Fruit fly (Drosophila melanogaster) whole organism, prepupa: ENCODE results near the gene Cyt-c1L.
A peak's percentile ranks its signal among the peaks of the same experiment; 100 is the strongest.

Experiments
- Blimp-1 ChIP-seq: fragments of 200-800 bp; sonication (Bioruptor generic); optimal IDR thresholded peaks from 3 replicates; lab custom pipeline; 2017; ENCODE audit warnings: missing biosample characterization, missing genetic modification characterization, mild to moderate bottlenecking, moderate library complexity, missing genetic modification reagents
- CG10631 ChIP-seq: fragments of 200-800 bp; sonication (Bioruptor generic); optimal IDR thresholded peaks from 2 replicates; lab custom pipeline; 2016; ENCODE audit warnings: missing biosample characterization, missing genetic modification characterization
- CG10669 ChIP-seq: fragments of 200-800 bp; sonication (Bioruptor generic); optimal IDR thresholded peaks from 3 replicates; lab custom pipeline; 2018; ENCODE audit warnings: missing biosample characterization, mild to moderate bottlenecking, missing genetic modification characterization, moderate library complexity
- CG11294 ChIP-seq: fragments of 200-800 bp; sonication (Bioruptor generic); IDR thresholded peaks from 2 replicates; pipeline ENCODE4 v1.3.6; 2022; ENCODE audit warnings: missing biosample characterization, missing genetic modification characterization
- CG11762 ChIP-seq: fragments of 200-800 bp; sonication (Bioruptor generic); optimal IDR thresholded peaks from 3 replicates; lab custom pipeline; 2016; ENCODE audit warnings: missing biosample characterization, missing genetic modification characterization; ENCODE audit not compliant: insufficient read depth
- CG11902 ChIP-seq: fragments of 200-800 bp; sonication (Bioruptor generic); optimal IDR thresholded peaks from 3 replicates; lab custom pipeline; 2016; ENCODE audit warnings: missing biosample characterization, missing genetic modification characterization
- CG15336 ChIP-seq: fragments of 200-800 bp; sonication (Bioruptor generic); IDR thresholded peaks from 2 replicates; pipeline ENCODE4 v1.3.6; 2022; ENCODE audit warnings: missing biosample characterization, missing genetic modification characterization
- CG1621 ChIP-seq: fragments of 200-800 bp; sonication (Bioruptor generic); optimal IDR thresholded peaks from 3 replicates; lab custom pipeline; 2018; ENCODE audit warnings: missing biosample characterization, mild to moderate bottlenecking, missing genetic modification characterization
- CG16779 ChIP-seq: fragments of 200-800 bp; sonication (Bioruptor generic); optimal IDR thresholded peaks from 3 replicates; lab custom pipeline; 2017; ENCODE audit warnings: missing biosample characterization, mild to moderate bottlenecking, missing genetic modification characterization
- CG31627 ChIP-seq: fragments of 200-800 bp; sonication (Bioruptor generic); optimal IDR thresholded peaks from 3 replicates; lab custom pipeline; 2016; ENCODE audit warnings: missing biosample characterization, missing genetic modification characterization
- CG32006 ChIP-seq: fragments of 200-800 bp; sonication (Bioruptor generic); optimal IDR thresholded peaks from 3 replicates; lab custom pipeline; 2017; ENCODE audit warnings: missing biosample characterization, mild to moderate bottlenecking, missing genetic modification characterization
- CG3919 ChIP-seq: fragments of 200-800 bp; sonication (Bioruptor generic); optimal IDR thresholded peaks from 3 replicates; lab custom pipeline; 2016; ENCODE audit warnings: missing biosample characterization, missing genetic modification characterization
- CG4318 ChIP-seq: fragments of 200-800 bp; sonication (Bioruptor generic); optimal IDR thresholded peaks from 3 replicates; lab custom pipeline; 2017; ENCODE audit warnings: missing biosample characterization, mild to moderate bottlenecking, missing genetic modification characterization
- CG6163 ChIP-seq: fragments of 200-800 bp; sonication (Bioruptor generic); IDR thresholded peaks from 3 replicates; pipeline ENCODE4 v1.3.6; 2022; ENCODE audit warnings: missing biosample characterization, missing genetic modification characterization
- CG6276 ChIP-seq: fragments of 200-800 bp; sonication (Bioruptor generic); optimal IDR thresholded peaks from 2 replicates; lab custom pipeline; 2017; ENCODE audit warnings: missing biosample characterization, mild to moderate bottlenecking, missing genetic modification characterization
- CG6792 ChIP-seq: fragments of 200-800 bp; sonication (Bioruptor generic); optimal IDR thresholded peaks from 3 replicates; lab custom pipeline; 2016; ENCODE audit warnings: missing biosample characterization, missing genetic modification characterization
- CG6808 ChIP-seq: fragments of 200-800 bp; sonication (Bioruptor generic); optimal IDR thresholded peaks from 3 replicates; lab custom pipeline; 2017; ENCODE audit warnings: missing biosample characterization, missing genetic modification characterization, mild to moderate bottlenecking, moderate library complexity, missing genetic modification reagents
- CG7368 ChIP-seq: fragments of 200-800 bp; sonication (Bioruptor generic); optimal IDR thresholded peaks from 3 replicates; lab custom pipeline; 2016; ENCODE audit warnings: missing biosample characterization, missing genetic modification characterization
- CG8119 ChIP-seq: fragments of 200-800 bp; sonication (Bioruptor generic); IDR thresholded peaks from 3 replicates; pipeline ENCODE4 v1.3.6; 2022; ENCODE audit warnings: missing biosample characterization, missing genetic modification characterization
- CG8319 ChIP-seq: fragments of 200-800 bp; sonication (Bioruptor generic); optimal IDR thresholded peaks from 3 replicates; lab custom pipeline; 2016; ENCODE audit warnings: missing biosample characterization, missing genetic modification characterization
- CG8632 ChIP-seq: fragments of 200-800 bp; sonication (Bioruptor generic); optimal IDR thresholded peaks from 3 replicates; lab custom pipeline; 2016; ENCODE audit warnings: missing biosample characterization, missing genetic modification characterization
- CG9139 ChIP-seq: fragments of 200-800 bp; sonication (Bioruptor generic); optimal IDR thresholded peaks from 3 replicates; lab custom pipeline; 2017; ENCODE audit warnings: missing biosample characterization, mild to moderate bottlenecking, missing genetic modification characterization
- Eip75B ChIP-seq: fragments of 200-800 bp; sonication (Bioruptor generic); optimal IDR thresholded peaks from 3 replicates; lab custom pipeline; 2016; ENCODE audit warnings: missing biosample characterization, missing genetic modification characterization
- Eip93F ChIP-seq: fragments of 200-800 bp; sonication (Bioruptor generic); optimal IDR thresholded peaks from 2 replicates; lab custom pipeline; 2016; ENCODE audit warnings: missing biosample characterization, mild to moderate bottlenecking, missing genetic modification characterization
- Ets21C ChIP-seq: fragments of 200-800 bp; sonication (Bioruptor generic); optimal IDR thresholded peaks from 3 replicates; lab custom pipeline; 2016; ENCODE audit warnings: missing biosample characterization, missing genetic modification characterization
- Gug ChIP-seq: fragments of 200-800 bp; sonication (Bioruptor generic); IDR thresholded peaks from 2 replicates; pipeline ENCODE4 v1.3.6; 2022; ENCODE audit warnings: missing biosample characterization, missing genetic modification characterization
- Hr39 ChIP-seq: fragments of 200-800 bp; sonication (Bioruptor generic); optimal IDR thresholded peaks from 2 replicates; lab custom pipeline; 2016; ENCODE audit warnings: missing biosample characterization, missing genetic modification characterization
- Hr4 ChIP-seq: fragments of 200-800 bp; sonication (Bioruptor generic); optimal IDR thresholded peaks from 3 replicates; lab custom pipeline; 2016; ENCODE audit warnings: missing biosample characterization, missing genetic modification characterization
- Lpt ChIP-seq: fragments of 200-800 bp; sonication (Bioruptor generic); optimal IDR thresholded peaks from 3 replicates; lab custom pipeline; 2016; ENCODE audit warnings: missing biosample characterization, missing genetic modification characterization
- Met ChIP-seq: fragments of 200-800 bp; sonication (Bioruptor generic); optimal IDR thresholded peaks from 3 replicates; lab custom pipeline; 2016; ENCODE audit warnings: missing biosample characterization, missing genetic modification characterization
- OdsH ChIP-seq: fragments of 200-800 bp; sonication (Bioruptor generic); optimal IDR thresholded peaks from 3 replicates; lab custom pipeline; 2016; ENCODE audit warnings: missing biosample characterization, missing genetic modification characterization
- Smox ChIP-seq: fragments of 200-800 bp; sonication (Bioruptor generic); optimal IDR thresholded peaks from 3 replicates; lab custom pipeline; 2016; ENCODE audit warnings: missing biosample characterization, missing genetic modification characterization
- Sox14 ChIP-seq: fragments of 200-800 bp; sonication (Bioruptor generic); optimal IDR thresholded peaks from 3 replicates; lab custom pipeline; 2016; ENCODE audit warnings: missing biosample characterization, missing genetic modification characterization
- Sox15 ChIP-seq: fragments of 200-800 bp; sonication (Bioruptor generic); optimal IDR thresholded peaks from 3 replicates; lab custom pipeline; 2016; ENCODE audit warnings: missing biosample characterization, missing genetic modification characterization
- achi ChIP-seq: fragments of 200-800 bp; sonication (Bioruptor generic); optimal IDR thresholded peaks from 3 replicates; lab custom pipeline; 2016; ENCODE audit warnings: missing biosample characterization, missing genetic modification characterization
- cyc ChIP-seq: fragments of 200-800 bp; sonication (Bioruptor generic); optimal IDR thresholded peaks from 3 replicates; lab custom pipeline; 2016; ENCODE audit warnings: missing biosample characterization, missing genetic modification characterization
- dac ChIP-seq: fragments of 200-800 bp; sonication (Bioruptor generic); optimal IDR thresholded peaks from 2 replicates; lab custom pipeline; 2017; ENCODE audit warnings: missing biosample characterization, mild to moderate bottlenecking, missing genetic modification characterization
- dsx ChIP-seq: fragments of 200-800 bp; optimal IDR thresholded peaks from 3 replicates; lab custom pipeline; 2019; ENCODE audit warnings: missing biosample characterization, mild to moderate bottlenecking, missing genetic modification characterization, moderate library complexity; ENCODE audit not compliant: poor library complexity, severe bottlenecking
- eg ChIP-seq: fragments of 200-800 bp; sonication (Bioruptor generic); IDR thresholded peaks from 3 replicates; pipeline ENCODE4 v1.3.6; 2022; ENCODE audit warnings: missing biosample characterization, missing genetic modification characterization
- esn ChIP-seq: fragments of 200-800 bp; sonication (Bioruptor generic); optimal IDR thresholded peaks from 2 replicates; lab custom pipeline; 2016; ENCODE audit warnings: missing biosample characterization, mild to moderate bottlenecking, missing genetic modification characterization, moderate library complexity
- fd59A ChIP-seq: fragments of 200-800 bp; sonication (Bioruptor generic); optimal IDR thresholded peaks from 2 replicates; lab custom pipeline; 2017; ENCODE audit warnings: missing biosample characterization, mild to moderate bottlenecking, missing genetic modification characterization, missing genetic modification reagents
- fd85E ChIP-seq: fragments of 200-800 bp; sonication (Bioruptor generic); optimal IDR thresholded peaks from 3 replicates; lab custom pipeline; 2016; ENCODE audit warnings: missing biosample characterization, missing genetic modification characterization
- lz ChIP-seq: fragments of 200-800 bp; sonication (Bioruptor generic); optimal IDR thresholded peaks from 3 replicates; lab custom pipeline; 2016; ENCODE audit warnings: missing biosample characterization, missing genetic modification characterization
- net ChIP-seq: fragments of 200-800 bp; sonication (Bioruptor generic); optimal IDR thresholded peaks from 3 replicates; lab custom pipeline; 2016; ENCODE audit warnings: missing biosample characterization, missing genetic modification characterization
- pdm3 ChIP-seq: fragments of 200-800 bp; sonication (Bioruptor generic); optimal IDR thresholded peaks from 3 replicates; lab custom pipeline; 2016; ENCODE audit warnings: missing biosample characterization, missing genetic modification characterization
- salr ChIP-seq, 2 experiments: fragments of 200-800 bp; sonication (Bioruptor generic); optimal IDR thresholded peaks; 3 replicates each; lab custom pipeline; 2016 to 2018; ENCODE audit warnings: missing biosample characterization in 2 of 2, missing genetic modification characterization in 2 of 2, mild to moderate bottlenecking in 1 of 2
- svp ChIP-seq: fragments of 200-800 bp; sonication (Bioruptor generic); peaks from one replicate; lab custom pipeline; 2016; ENCODE audit warnings: missing biosample characterization, missing genetic modification characterization
- topi ChIP-seq: fragments of 200-800 bp; sonication (Bioruptor generic); optimal IDR thresholded peaks from 3 replicates; lab custom pipeline; 2016; ENCODE audit warnings: missing biosample characterization, missing genetic modification characterization
- vri ChIP-seq: fragments of 200-800 bp; sonication (Bioruptor generic); optimal IDR thresholded peaks from 3 replicates; lab custom pipeline; 2016; ENCODE audit warnings: missing biosample characterization, mild to moderate bottlenecking, missing genetic modification characterization

The Cyt-c1L gene

DNA sequence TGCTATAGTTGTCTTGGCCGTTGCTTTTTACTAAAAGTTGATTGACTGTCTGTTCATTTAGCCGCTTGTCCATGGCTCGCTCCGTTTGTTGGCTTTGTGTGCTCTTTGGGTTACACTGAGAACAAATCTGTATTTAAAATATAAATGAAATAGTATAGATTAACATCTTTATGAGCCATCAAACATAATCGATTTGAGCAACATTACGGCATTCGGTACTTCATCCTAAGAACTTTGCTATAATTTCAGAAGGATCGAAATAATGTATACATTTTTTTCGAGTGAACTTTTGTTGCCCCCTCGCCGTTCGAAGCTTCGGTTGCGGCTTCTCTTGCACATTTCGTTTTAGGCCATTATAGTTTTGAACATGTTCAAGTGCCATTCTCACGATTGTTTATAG, 4.1 kb upstream of the Cyt-c1L start (continued):
- peak; percentile 80 for TF ChIP-seq OdsH
- peak; percentile 95 for TF ChIP-seq Hr4 (GFP tag; lab: Kevin White, UChicago)
- TF ChIP-seq CG8319 (GFP tag; lab: Kevin White, UChicago) = no peak
- peak; percentile 73 for TF ChIP-seq CG10669 (GFP tag; lab: Kevin White, UChicago)
- TF ChIP-seq Hr39 = peak; percentile 41
- peak; percentile 88 for TF ChIP-seq CG6276 (GFP tag; lab: Kevin White, UChicago)
- TF ChIP-seq CG16779 = peak; percentile 64
- TF ChIP-seq CG15336 = peak; percentile 96
- peak; percentile 79 for TF ChIP-seq CG3919 (GFP tag; lab: Kevin White, UChicago)
- TF ChIP-seq Ets21C (GFP tag; lab: Kevin White, UChicago) = no peak
- peak; percentile 32 for TF ChIP-seq CG31627
- peak; percentile 5 for TF ChIP-seq CG11902 (GFP tag; lab: Kevin White, UChicago)
- TF ChIP-seq salr (GFP tag; optimal IDR thresholded peaks at IDR 0.05; lab: Kevin White, UChicago) = peak; percentile 62 to 75
- TF ChIP-seq esn (GFP tag; lab: Kevin White, UChicago) = peak; percentile 72
- TF ChIP-seq pdm3 (GFP tag; lab: Kevin White, UChicago) = peak; percentile 81
- TF ChIP-seq svp (GFP tag; lab: Kevin White, UChicago) = peak; percentile 73
- TF ChIP-seq fd85E = no peak
- TF ChIP-seq topi (GFP tag; lab: Kevin White, UChicago) = peak; percentile 69
- peak; percentile 59 for TF ChIP-seq CG9139 (GFP tag; lab: Kevin White, UChicago)
- peak; percentile 88 for TF ChIP-seq dac (GFP tag; lab: Kevin White, UChicago)
- TF ChIP-seq Gug (GFP tag; lab: Robert Waterston, UW) = peak; percentile 80
- peak; percentile 95 for TF ChIP-seq CG8119 (GFP tag; lab: Robert Waterston, UW)
- TF ChIP-seq dsx = peak; percentile 82
- peak; percentile 76 for TF ChIP-seq fd59A (GFP tag; lab: Kevin White, UChicago)
- peak; percentile 81 for TF ChIP-seq Eip75B (GFP tag; lab: Kevin White, UChicago)
- TF ChIP-seq Blimp-1 = no peak
- TF ChIP-seq vri (GFP tag; lab: Kevin White, UChicago) = peak; percentile 22
- TF ChIP-seq CG6163 (GFP tag; lab: Robert Waterston, UW) = peak; percentile 93
- TF ChIP-seq CG8632 (GFP tag; lab: Kevin White, UChicago) = peak; percentile 58

dm6 chr3R:29207012-29207656, 3.2 kb upstream of the Cyt-c1L start:
- TF ChIP-seq CG4318 (GFP tag; lab: Kevin White, UChicago) = peak; percentile 83
- peak; percentile 89 for TF ChIP-seq CG1621 (tag; lab: Kevin White, UChicago)
- TF ChIP-seq net (GFP tag; lab: Kevin White, UChicago) = peak; percentile 84
- peak; percentile 83 for TF ChIP-seq Sox14 (GFP tag; lab: Kevin White, UChicago)
- TF ChIP-seq Sox15 = peak; percentile 79
- peak; percentile 81 for TF ChIP-seq CG11294
- peak; percentile 90 for TF ChIP-seq CG10631 (GFP tag; lab: Kevin White, UChicago)
- peak; percentile 87 for TF ChIP-seq esn (GFP tag; lab: Kevin White, UChicago)
- TF ChIP-seq CG31627 = peak; percentile 76
- TF ChIP-seq CG10669 (GFP tag; lab: Kevin White, UChicago) = peak; percentile 94
- peak; percentile 91 for TF ChIP-seq dsx
- peak; percentile 77 for TF ChIP-seq Eip75B (GFP tag; lab: Kevin White, UChicago)
- peak; percentile 78 for TF ChIP-seq cyc (GFP tag; lab: Kevin White, UChicago)
- TF ChIP-seq Met (GFP tag; lab: Kevin White, UChicago) = peak; percentile 86
- peak; percentile 79 for TF ChIP-seq lz
- peak; percentile 77 for TF ChIP-seq dac (GFP tag; lab: Kevin White, UChicago)
- peak; percentile 97 for TF ChIP-seq svp (GFP tag; lab: Kevin White, UChicago)
- peak; percentile 72 for TF ChIP-seq CG11762 (GFP tag; lab: Kevin White, UChicago)
- TF ChIP-seq OdsH = peak; percentile 91
- peak; percentile 81 for TF ChIP-seq Smox
- TF ChIP-seq CG7368 = peak; percentile 79
- peak; percentile 95 for TF ChIP-seq eg
- peak; percentile 87 for TF ChIP-seq achi (GFP tag; lab: Kevin White, UChicago)
- TF ChIP-seq CG6276 (GFP tag; lab: Kevin White, UChicago) = peak; percentile 85
- peak; percentile 80 for TF ChIP-seq Eip93F (GFP tag; lab: Kevin White, UChicago)
- TF ChIP-seq CG9139 (GFP tag; lab: Kevin White, UChicago) = peak; percentile 79
- TF ChIP-seq CG32006 (GFP tag; lab: Kevin White, UChicago) = peak; percentile 92
- TF ChIP-seq Hr39 = peak; percentile 82
- TF ChIP-seq CG6792 (GFP tag; lab: Kevin White, UChicago) = peak; percentile 83
- TF ChIP-seq CG6808 (GFP tag; lab: Kevin White, UChicago) = peak; percentile 91
- peak; percentile 44 for TF ChIP-seq Lpt
